Worm (Caenorhabditis elegans) whole organism, late embryonic: ENCODE data around the gene F15B9.6.

Experiments
- T23F11.4 ChIP-seq: fragments of 200-800 bp; sonication (Bioruptor generic); optimal IDR thresholded peaks from 2 replicates; lab custom pipeline; 2018; ENCODE audit warnings: mild to moderate bottlenecking, missing genetic modification characterization, missing compliant biosample characterization
- ama-1 ChIP-seq: fragments of 150-350 bp; optimal IDR thresholded peaks from 2 replicates; lab custom pipeline; 2014
- dmd-4 ChIP-seq: sonication (generic microtip); optimal IDR thresholded peaks from 2 replicates; lab custom pipeline; 2016; ENCODE audit warnings: borderline replicate concordance, missing genetic modification characterization, missing compliant biosample characterization
- ets-4 ChIP-seq: sonication (generic microtip); optimal IDR thresholded peaks from 2 replicates; lab custom pipeline; 2016; ENCODE audit warnings: missing genetic modification characterization, missing compliant biosample characterization
- nhr-232 ChIP-seq: sonication (generic microtip); optimal IDR thresholded peaks from 2 replicates; lab custom pipeline; 2016; ENCODE audit warnings: missing genetic modification characterization, missing compliant biosample characterization
- pax-1 ChIP-seq: fragments of 150-350 bp; optimal IDR thresholded peaks from 2 replicates; lab custom pipeline; 2014; ENCODE audit warnings: missing biosample characterization, missing genetic modification characterization
- tbx-7 ChIP-seq: sonication (generic microtip); optimal IDR thresholded peaks from 2 replicates; lab custom pipeline; 2016; ENCODE audit warnings: missing genotype, missing genetic modification characterization, missing compliant biosample characterization
- ttx-3 ChIP-seq: sonication (generic microtip); optimal IDR thresholded peaks from 2 replicates; lab custom pipeline; 2016; ENCODE audit warnings: missing genetic modification reagents, missing genetic modification characterization, missing compliant biosample characterization
- unc-55 ChIP-seq: sonication (generic microtip); optimal IDR thresholded peaks from 2 replicates; lab custom pipeline; 2017; ENCODE audit warnings: missing biosample characterization, missing genetic modification reagents, missing genetic modification characterization

ce11 chrV:13045017-13045416 is 31.1 kb downstream of the F15B9.6 start:
- TF ChIP-seq ttx-3 (tag; lab: Kevin White, UChicago) (no peak), nhr-232 (tag; lab: Kevin White, UChicago) (no peak), ama-1 (no peak), unc-55 (GFP tag; lab: Kevin White, UChicago) (no peak), tbx-7 (tag; lab: Kevin White, UChicago) (no peak), dmd-4 (tag; lab: Kevin White, UChicago) (no peak), T23F11.4 (GFP tag; lab: Kevin White, UChicago) (no peak), ets-4 (no peak), pax-1 (tag; lab: Kevin White, UChicago) (no peak)
